Fruit fly (Drosophila melanogaster) whole organism, prepupa: ENCODE data around the gene CG10383.

Experiments used
- Blimp-1 ChIP-seq: fragments of 200-800 bp; sonication (Bioruptor generic); optimal IDR thresholded peaks from 3 replicates; lab custom pipeline; 2017; ENCODE audit warnings: missing biosample characterization, missing genetic modification characterization, mild to moderate bottlenecking, moderate library complexity, missing genetic modification reagents
- CG10631 ChIP-seq: fragments of 200-800 bp; sonication (Bioruptor generic); optimal IDR thresholded peaks from 2 replicates; lab custom pipeline; 2016; ENCODE audit warnings: missing biosample characterization, missing genetic modification characterization
- CG10669 ChIP-seq: fragments of 200-800 bp; sonication (Bioruptor generic); optimal IDR thresholded peaks from 3 replicates; lab custom pipeline; 2018; ENCODE audit warnings: missing biosample characterization, mild to moderate bottlenecking, missing genetic modification characterization, moderate library complexity
- CG11294 ChIP-seq: fragments of 200-800 bp; sonication (Bioruptor generic); IDR thresholded peaks from 2 replicates; pipeline ENCODE4 v1.3.6; 2022; ENCODE audit warnings: missing biosample characterization, missing genetic modification characterization
- CG11762 ChIP-seq: fragments of 200-800 bp; sonication (Bioruptor generic); optimal IDR thresholded peaks from 3 replicates; lab custom pipeline; 2016; ENCODE audit warnings: missing biosample characterization, missing genetic modification characterization; ENCODE audit not compliant: insufficient read depth
- CG11902 ChIP-seq: fragments of 200-800 bp; sonication (Bioruptor generic); optimal IDR thresholded peaks from 3 replicates; lab custom pipeline; 2016; ENCODE audit warnings: missing biosample characterization, missing genetic modification characterization
- CG15336 ChIP-seq: fragments of 200-800 bp; sonication (Bioruptor generic); IDR thresholded peaks from 2 replicates; pipeline ENCODE4 v1.3.6; 2022; ENCODE audit warnings: missing biosample characterization, missing genetic modification characterization
- CG1621 ChIP-seq: fragments of 200-800 bp; sonication (Bioruptor generic); optimal IDR thresholded peaks from 3 replicates; lab custom pipeline; 2018; ENCODE audit warnings: missing biosample characterization, mild to moderate bottlenecking, missing genetic modification characterization
- CG16779 ChIP-seq: fragments of 200-800 bp; sonication (Bioruptor generic); optimal IDR thresholded peaks from 3 replicates; lab custom pipeline; 2017; ENCODE audit warnings: missing biosample characterization, mild to moderate bottlenecking, missing genetic modification characterization
- CG32006 ChIP-seq: fragments of 200-800 bp; sonication (Bioruptor generic); optimal IDR thresholded peaks from 3 replicates; lab custom pipeline; 2017; ENCODE audit warnings: missing biosample characterization, mild to moderate bottlenecking, missing genetic modification characterization
- CG34406 ChIP-seq: fragments of 200-800 bp; sonication (Bioruptor generic); optimal IDR thresholded peaks from 3 replicates; lab custom pipeline; 2016; ENCODE audit warnings: missing biosample characterization, missing genetic modification characterization
- CG4318 ChIP-seq: fragments of 200-800 bp; sonication (Bioruptor generic); optimal IDR thresholded peaks from 3 replicates; lab custom pipeline; 2017; ENCODE audit warnings: missing biosample characterization, mild to moderate bottlenecking, missing genetic modification characterization
- CG6163 ChIP-seq: fragments of 200-800 bp; sonication (Bioruptor generic); IDR thresholded peaks from 3 replicates; pipeline ENCODE4 v1.3.6; 2022; ENCODE audit warnings: missing biosample characterization, missing genetic modification characterization
- CG6276 ChIP-seq: fragments of 200-800 bp; sonication (Bioruptor generic); optimal IDR thresholded peaks from 2 replicates; lab custom pipeline; 2017; ENCODE audit warnings: missing biosample characterization, mild to moderate bottlenecking, missing genetic modification characterization
- CG6792 ChIP-seq: fragments of 200-800 bp; sonication (Bioruptor generic); optimal IDR thresholded peaks from 3 replicates; lab custom pipeline; 2016; ENCODE audit warnings: missing biosample characterization, missing genetic modification characterization
- CG6808 ChIP-seq: fragments of 200-800 bp; sonication (Bioruptor generic); optimal IDR thresholded peaks from 3 replicates; lab custom pipeline; 2017; ENCODE audit warnings: missing biosample characterization, missing genetic modification characterization, mild to moderate bottlenecking, moderate library complexity, missing genetic modification reagents
- CG6854 ChIP-seq: fragments of 200-800 bp; sonication (Bioruptor generic); optimal IDR thresholded peaks from 2 replicates; lab custom pipeline; 2017; ENCODE audit warnings: missing biosample characterization, mild to moderate bottlenecking, missing genetic modification characterization
- CG7368 ChIP-seq: fragments of 200-800 bp; sonication (Bioruptor generic); optimal IDR thresholded peaks from 3 replicates; lab custom pipeline; 2016; ENCODE audit warnings: missing biosample characterization, missing genetic modification characterization
- CG8119 ChIP-seq: fragments of 200-800 bp; sonication (Bioruptor generic); IDR thresholded peaks from 3 replicates; pipeline ENCODE4 v1.3.6; 2022; ENCODE audit warnings: missing biosample characterization, missing genetic modification characterization
- CG9139 ChIP-seq: fragments of 200-800 bp; sonication (Bioruptor generic); optimal IDR thresholded peaks from 3 replicates; lab custom pipeline; 2017; ENCODE audit warnings: missing biosample characterization, mild to moderate bottlenecking, missing genetic modification characterization
- Eip75B ChIP-seq: fragments of 200-800 bp; sonication (Bioruptor generic); optimal IDR thresholded peaks from 3 replicates; lab custom pipeline; 2016; ENCODE audit warnings: missing biosample characterization, missing genetic modification characterization
- Eip93F ChIP-seq: fragments of 200-800 bp; sonication (Bioruptor generic); optimal IDR thresholded peaks from 2 replicates; lab custom pipeline; 2016; ENCODE audit warnings: missing biosample characterization, mild to moderate bottlenecking, missing genetic modification characterization
- Ets21C ChIP-seq: fragments of 200-800 bp; sonication (Bioruptor generic); optimal IDR thresholded peaks from 3 replicates; lab custom pipeline; 2016; ENCODE audit warnings: missing biosample characterization, missing genetic modification characterization
- Ets96B ChIP-seq: fragments of 200-800 bp; optimal IDR thresholded peaks from 2 replicates; lab custom pipeline; 2019; ENCODE audit warnings: missing biosample characterization, mild to moderate bottlenecking, missing genetic modification characterization, moderate library complexity
- Gug ChIP-seq: fragments of 200-800 bp; sonication (Bioruptor generic); IDR thresholded peaks from 2 replicates; pipeline ENCODE4 v1.3.6; 2022; ENCODE audit warnings: missing biosample characterization, missing genetic modification characterization
- Hr38 ChIP-seq: sonication (Bioruptor generic); optimal IDR thresholded peaks from 2 replicates; lab custom pipeline; 2016; ENCODE audit warnings: missing biosample characterization, missing genetic modification characterization
- Hr39 ChIP-seq: fragments of 200-800 bp; sonication (Bioruptor generic); optimal IDR thresholded peaks from 2 replicates; lab custom pipeline; 2016; ENCODE audit warnings: missing biosample characterization, missing genetic modification characterization
- Hr4 ChIP-seq: fragments of 200-800 bp; sonication (Bioruptor generic); optimal IDR thresholded peaks from 3 replicates; lab custom pipeline; 2016; ENCODE audit warnings: missing biosample characterization, missing genetic modification characterization
- Lpt ChIP-seq: fragments of 200-800 bp; sonication (Bioruptor generic); optimal IDR thresholded peaks from 3 replicates; lab custom pipeline; 2016; ENCODE audit warnings: missing biosample characterization, missing genetic modification characterization
- OdsH ChIP-seq: fragments of 200-800 bp; sonication (Bioruptor generic); optimal IDR thresholded peaks from 3 replicates; lab custom pipeline; 2016; ENCODE audit warnings: missing biosample characterization, missing genetic modification characterization
- Smox ChIP-seq: fragments of 200-800 bp; sonication (Bioruptor generic); optimal IDR thresholded peaks from 3 replicates; lab custom pipeline; 2016; ENCODE audit warnings: missing biosample characterization, missing genetic modification characterization
- Sox102F ChIP-seq: fragments of 200-800 bp; sonication (Bioruptor generic); optimal IDR thresholded peaks from 2 replicates; lab custom pipeline; 2016; ENCODE audit warnings: missing biosample characterization, mild to moderate bottlenecking, missing genetic modification characterization
- Sox14 ChIP-seq: fragments of 200-800 bp; sonication (Bioruptor generic); optimal IDR thresholded peaks from 3 replicates; lab custom pipeline; 2016; ENCODE audit warnings: missing biosample characterization, missing genetic modification characterization
- Sox15 ChIP-seq: fragments of 200-800 bp; sonication (Bioruptor generic); optimal IDR thresholded peaks from 3 replicates; lab custom pipeline; 2016; ENCODE audit warnings: missing biosample characterization, missing genetic modification characterization
- achi ChIP-seq: fragments of 200-800 bp; sonication (Bioruptor generic); optimal IDR thresholded peaks from 3 replicates; lab custom pipeline; 2016; ENCODE audit warnings: missing biosample characterization, missing genetic modification characterization
- acj6 ChIP-seq: fragments of 200-800 bp; sonication (Bioruptor generic); optimal IDR thresholded peaks from 3 replicates; lab custom pipeline; 2016; ENCODE audit warnings: missing biosample characterization, missing genetic modification characterization
- cyc ChIP-seq: fragments of 200-800 bp; sonication (Bioruptor generic); optimal IDR thresholded peaks from 3 replicates; lab custom pipeline; 2016; ENCODE audit warnings: missing biosample characterization, missing genetic modification characterization
- dsx ChIP-seq: fragments of 200-800 bp; optimal IDR thresholded peaks from 3 replicates; lab custom pipeline; 2019; ENCODE audit warnings: missing biosample characterization, mild to moderate bottlenecking, missing genetic modification characterization, moderate library complexity; ENCODE audit not compliant: poor library complexity, severe bottlenecking
- eg ChIP-seq: fragments of 200-800 bp; sonication (Bioruptor generic); IDR thresholded peaks from 3 replicates; pipeline ENCODE4 v1.3.6; 2022; ENCODE audit warnings: missing biosample characterization, missing genetic modification characterization
- esn ChIP-seq: fragments of 200-800 bp; sonication (Bioruptor generic); optimal IDR thresholded peaks from 2 replicates; lab custom pipeline; 2016; ENCODE audit warnings: missing biosample characterization, mild to moderate bottlenecking, missing genetic modification characterization, moderate library complexity
- fd85E ChIP-seq: fragments of 200-800 bp; sonication (Bioruptor generic); optimal IDR thresholded peaks from 3 replicates; lab custom pipeline; 2016; ENCODE audit warnings: missing biosample characterization, missing genetic modification characterization
- fkh ChIP-seq: fragments of 200-800 bp; sonication (Bioruptor generic); optimal IDR thresholded peaks from 3 replicates; lab custom pipeline; 2017; ENCODE audit warnings: missing biosample characterization, mild to moderate bottlenecking, missing genetic modification characterization, moderate library complexity
- lz ChIP-seq: fragments of 200-800 bp; sonication (Bioruptor generic); optimal IDR thresholded peaks from 3 replicates; lab custom pipeline; 2016; ENCODE audit warnings: missing biosample characterization, missing genetic modification characterization
- net ChIP-seq: fragments of 200-800 bp; sonication (Bioruptor generic); optimal IDR thresholded peaks from 3 replicates; lab custom pipeline; 2016; ENCODE audit warnings: missing biosample characterization, missing genetic modification characterization
- salr ChIP-seq, 2 experiments: fragments of 200-800 bp; sonication (Bioruptor generic); optimal IDR thresholded peaks; 3 replicates each; lab custom pipeline; 2016 to 2018; ENCODE audit warnings: missing biosample characterization in 2 of 2, missing genetic modification characterization in 2 of 2, mild to moderate bottlenecking in 1 of 2
- vri ChIP-seq: fragments of 200-800 bp; sonication (Bioruptor generic); optimal IDR thresholded peaks from 3 replicates; lab custom pipeline; 2016; ENCODE audit warnings: missing biosample characterization, mild to moderate bottlenecking, missing genetic modification characterization

CG10383 gene

DNA sequence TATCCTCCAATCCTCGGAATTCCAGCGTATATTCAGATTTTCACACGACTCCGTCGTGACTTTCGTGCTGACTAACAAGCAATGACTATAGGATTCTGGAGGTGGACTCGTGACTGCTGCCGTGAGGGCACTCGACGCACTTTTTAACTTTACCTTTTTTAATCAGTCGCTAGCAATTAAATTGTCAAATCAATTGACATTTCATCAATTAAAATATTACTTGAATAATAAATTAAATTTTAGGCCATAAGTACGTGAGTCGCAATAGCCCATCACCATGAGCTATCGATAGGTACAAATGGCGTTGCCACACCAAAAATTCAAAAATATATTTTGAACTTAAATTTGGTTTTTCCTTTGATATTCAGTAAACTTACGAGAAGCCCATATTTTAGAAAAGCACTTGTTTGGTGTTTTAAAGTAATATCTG, 10.2 kb upstream of the CG10383 start, which contains the start of gene Jwa (continued):
- TF ChIP-seq OdsH (peak; percentile 87), Smox (peak; percentile 90), Blimp-1 (GFP tag; lab: Kevin White, UChicago) (peak; percentile 26), Ets96B (tag; lab: Kevin White, UChicago) (peak; percentile 72), Hr39 (GFP tag; lab: Kevin White, UChicago) (peak; percentile 95), Eip75B (GFP tag; lab: Kevin White, UChicago) (peak; percentile 86), CG11762 (GFP tag; lab: Kevin White, UChicago) (peak; percentile 35), CG11902 (GFP tag; lab: Kevin White, UChicago) (peak; percentile 78), CG6276 (GFP tag; lab: Kevin White, UChicago) (no peak), CG1621 (peak; percentile 74), CG6163 (peak; percentile 85), Sox14 (GFP tag; lab: Kevin White, UChicago) (peak; percentile 91), CG34406 (GFP tag; lab: Kevin White, UChicago) (peak; percentile 80), dsx (GFP tag; lab: Kevin White, UChicago) (peak; percentile 48)

DNA sequence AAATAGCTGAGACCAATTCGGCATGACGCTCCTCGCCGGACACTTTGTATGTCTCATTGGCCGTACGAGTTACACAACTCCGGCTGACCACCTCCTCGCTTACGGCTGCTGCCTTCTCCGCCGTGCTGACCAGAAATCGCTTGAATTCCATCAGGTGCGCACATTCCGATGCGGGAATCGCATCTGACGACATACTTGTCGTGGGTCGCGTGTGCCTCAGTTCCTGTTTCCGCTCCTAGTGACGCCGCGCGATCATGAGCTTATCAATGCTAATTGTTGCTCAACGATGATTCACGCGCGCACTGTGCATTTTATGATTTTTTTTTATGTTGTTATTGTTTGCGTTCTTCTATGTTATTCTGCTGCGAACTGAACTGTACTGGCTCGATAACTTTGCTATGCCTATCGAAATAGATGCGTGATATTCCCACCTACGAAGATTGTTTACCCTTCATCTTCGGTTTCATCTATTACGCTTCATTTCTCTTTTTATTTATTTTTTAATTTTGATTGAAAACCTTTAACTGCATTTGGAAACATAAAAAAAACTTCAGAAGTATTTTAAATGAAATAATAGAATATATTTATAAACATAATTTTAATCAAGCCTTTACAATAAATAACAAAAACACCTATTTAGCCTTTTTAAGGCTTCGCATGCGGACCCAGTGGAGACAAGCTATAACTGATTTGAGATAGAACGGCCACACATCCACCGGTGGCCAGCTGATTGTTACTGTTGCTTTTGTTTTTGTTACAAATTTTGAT, 7.5 kb upstream of the CG10383 start, which contains the start of the genes CG10376 and CG10343:
Gene CG10376, minus strand, starts transcription at position 385 of the 768 bp plus-strand sequence.
Gene CG10343, plus strand, starts transcription at position 753 of the 768 bp plus-strand sequence.
- peak; percentile 77 for TF ChIP-seq CG15336 (GFP tag; lab: Robert Waterston, UW)
- TF ChIP-seq Eip75B (GFP tag; lab: Kevin White, UChicago): no peak
- TF ChIP-seq CG16779 (tag; lab: Kevin White, UChicago): no peak
- TF ChIP-seq CG10669 (GFP tag; lab: Kevin White, UChicago): peak; percentile 81
- TF ChIP-seq dsx (GFP tag; lab: Kevin White, UChicago): peak; percentile 84
- peak; percentile 65 for TF ChIP-seq Ets21C
- peak; percentile 87 for TF ChIP-seq Ets96B (tag; lab: Kevin White, UChicago)
- TF ChIP-seq Hr38 (GFP tag; lab: Kevin White, UChicago): no peak
- peak; percentile 55 for TF ChIP-seq CG7368 (GFP tag; lab: Kevin White, UChicago)
- peak; percentile 82 for TF ChIP-seq achi (GFP tag; lab: Kevin White, UChicago)
- peak; percentile 77 for TF ChIP-seq CG6808 (GFP tag; lab: Kevin White, UChicago)
- TF ChIP-seq CG32006: peak; percentile 93
- peak; percentile 75 for TF ChIP-seq Hr39 (GFP tag; lab: Kevin White, UChicago)
- TF ChIP-seq vri (GFP tag; lab: Kevin White, UChicago): peak; percentile 11
- TF ChIP-seq lz: peak; percentile 68
- TF ChIP-seq eg: peak; percentile 82
- peak; percentile 54 to 80 for TF ChIP-seq salr (GFP tag; optimal IDR thresholded peaks at IDR 0.05; lab: Kevin White, UChicago)
- peak; percentile 75 for TF ChIP-seq Lpt
- TF ChIP-seq CG6163: peak; percentile 76
- peak; percentile 60 for TF ChIP-seq net (GFP tag; lab: Kevin White, UChicago)
- peak; percentile 84 for TF ChIP-seq CG34406 (GFP tag; lab: Kevin White, UChicago)
- TF ChIP-seq CG6276 (GFP tag; lab: Kevin White, UChicago): no peak
- peak; percentile 10 for TF ChIP-seq CG6854 (GFP tag; lab: Kevin White, UChicago)
- TF ChIP-seq Blimp-1 (GFP tag; lab: Kevin White, UChicago): peak; percentile 61
- peak; percentile 78 for TF ChIP-seq esn (GFP tag; lab: Kevin White, UChicago)
- TF ChIP-seq CG4318 (GFP tag; lab: Kevin White, UChicago): no peak
- TF ChIP-seq CG9139: no peak
- peak; percentile 80 for TF ChIP-seq CG11902 (GFP tag; lab: Kevin White, UChicago)
- peak; percentile 85 for TF ChIP-seq CG8119 (GFP tag; lab: Robert Waterston, UW)
- no peak for TF ChIP-seq fd85E (GFP tag; lab: Kevin White, UChicago)
- TF ChIP-seq Eip93F (GFP tag; lab: Kevin White, UChicago): no peak
- TF ChIP-seq Sox14 (GFP tag; lab: Kevin White, UChicago): peak; percentile 83
- peak; percentile 91 for TF ChIP-seq fkh (GFP tag; lab: Kevin White, UChicago)
- TF ChIP-seq cyc (GFP tag; lab: Kevin White, UChicago): peak; percentile 73
- peak; percentile 82 for TF ChIP-seq acj6 (GFP tag; lab: Kevin White, UChicago)
- peak; percentile 88 for TF ChIP-seq Sox15 (GFP tag; lab: Kevin White, UChicago)
- TF ChIP-seq CG11762 (GFP tag; lab: Kevin White, UChicago): peak; percentile 40
- peak; percentile 85 for TF ChIP-seq Gug (GFP tag; lab: Robert Waterston, UW)
- peak; percentile 74 for TF ChIP-seq CG6792
- TF ChIP-seq CG11294 (GFP tag; lab: Robert Waterston, UW): peak; percentile 84
- TF ChIP-seq Hr4 (GFP tag; lab: Kevin White, UChicago): peak; percentile 82
- peak; percentile 93 for TF ChIP-seq CG10631 (GFP tag; lab: Kevin White, UChicago)
- TF ChIP-seq Sox102F (GFP tag; lab: Kevin White, UChicago): no peak
